Worm (Caenorhabditis elegans) whole organism, mixed stage, embryonic: Measurements from ENCODE around the gene osta-3.

ENCODE experiments used
- M03D4.4 ChIP-seq: sonication (generic microtip); optimal IDR thresholded peaks from 2 replicates; lab custom pipeline; 2017; ENCODE audit warnings: mild to moderate bottlenecking, missing genetic modification characterization, missing compliant biosample characterization
- bed-3 ChIP-seq: fragments of 200-800 bp; sonication (Bioruptor generic); optimal IDR thresholded peaks from 3 replicates; lab custom pipeline; 2018; ENCODE audit warnings: mild to moderate bottlenecking, missing genetic modification characterization, moderate library complexity, missing compliant biosample characterization
- blmp-1 ChIP-seq: fragments of 150-350 bp; optimal IDR thresholded peaks from 2 replicates; lab custom pipeline; 2014; ENCODE audit warnings: missing biosample characterization, missing genetic modification characterization
- ceh-43 ChIP-seq: fragments of 200-800 bp; sonication (Bioruptor generic); optimal IDR thresholded peaks from 2 replicates; lab custom pipeline; 2018; ENCODE audit warnings: mild to moderate bottlenecking, missing genetic modification characterization, moderate library complexity, missing compliant biosample characterization
- ceh-83 ChIP-seq: fragments of 200-800 bp; sonication (Bioruptor generic); optimal IDR thresholded peaks from 2 replicates; lab custom pipeline; 2018; ENCODE audit warnings: mild to moderate bottlenecking, missing genetic modification characterization, missing compliant biosample characterization
- ces-1 ChIP-seq: fragments of 150-350 bp; optimal IDR thresholded peaks from 2 replicates; lab custom pipeline; 2014; ENCODE audit warnings: missing biosample characterization, missing genetic modification reagents, missing genetic modification characterization
- drap-1 ChIP-seq: fragments of 200-800 bp; sonication (Bioruptor generic); optimal IDR thresholded peaks from 3 replicates; lab custom pipeline; 2018; ENCODE audit warnings: mild to moderate bottlenecking, missing genetic modification characterization, missing compliant biosample characterization
- elt-1 ChIP-seq: sonication (generic microtip); optimal IDR thresholded peaks from 2 replicates; lab custom pipeline; 2017; ENCODE audit warnings: missing genetic modification characterization, mild to moderate bottlenecking, missing compliant biosample characterization, antibody characterized with exemption, moderate library complexity, borderline replicate concordance; ENCODE audit not compliant: insufficient read depth
- elt-3 ChIP-seq: fragments of 150-350 bp; optimal IDR thresholded peaks from 2 replicates; lab custom pipeline; 2014; ENCODE audit warnings: missing biosample characterization, missing genetic modification characterization
- flh-1 ChIP-seq: fragments of 200-800 bp; sonication (Bioruptor generic); optimal IDR thresholded peaks from 2 replicates; lab custom pipeline; 2018; ENCODE audit warnings: mild to moderate bottlenecking, missing genetic modification characterization, moderate library complexity, missing compliant biosample characterization
- ham-2 ChIP-seq: fragments of 200-800 bp; sonication (Bioruptor generic); optimal IDR thresholded peaks from 2 replicates; lab custom pipeline; 2018; ENCODE audit warnings: mild to moderate bottlenecking, missing genetic modification characterization, missing compliant biosample characterization
- lin-13 ChIP-seq: fragments of 150-350 bp; optimal IDR thresholded peaks from 2 replicates; lab custom pipeline; 2014; ENCODE audit warnings: missing biosample characterization, missing genetic modification characterization
- lin-32 ChIP-seq: fragments of 200-800 bp; sonication (Bioruptor generic); optimal IDR thresholded peaks from 2 replicates; lab custom pipeline; 2018; ENCODE audit warnings: mild to moderate bottlenecking, missing genetic modification characterization, missing compliant biosample characterization
- lsy-2 ChIP-seq: fragments of 150-350 bp; optimal IDR thresholded peaks from 2 replicates; lab custom pipeline; 2014; ENCODE audit warnings: missing biosample characterization, missing genetic modification characterization
- mab-5 ChIP-seq: fragments of 150-350 bp; optimal IDR thresholded peaks from 2 replicates; lab custom pipeline; 2014; ENCODE audit warnings: missing biosample characterization, missing genetic modification characterization
- mep-1 ChIP-seq: fragments of 150-350 bp; optimal IDR thresholded peaks from 2 replicates; lab custom pipeline; 2017; ENCODE audit warnings: missing biosample characterization, missing genetic modification reagents, missing genetic modification characterization, inconsistent platforms
- mls-2 ChIP-seq: sonication (generic microtip); optimal IDR thresholded peaks from 2 replicates; lab custom pipeline; 2016; ENCODE audit warnings: mild to moderate bottlenecking, missing genetic modification characterization, moderate library complexity, missing compliant biosample characterization
- nhr-12 ChIP-seq: fragments of 150-350 bp; optimal IDR thresholded peaks from 2 replicates; lab custom pipeline; 2014; ENCODE audit warnings: missing biosample characterization, missing genetic modification characterization
- nhr-2 ChIP-seq: fragments of 150-350 bp; optimal IDR thresholded peaks from 2 replicates; lab custom pipeline; 2014; ENCODE audit warnings: missing biosample characterization, missing genetic modification characterization
- nhr-237 ChIP-seq: fragments of 150-350 bp; optimal IDR thresholded peaks from 2 replicates; lab custom pipeline; 2014; ENCODE audit warnings: missing biosample characterization, missing genetic modification characterization
- nhr-28 ChIP-seq: fragments of 150-350 bp; optimal IDR thresholded peaks from 2 replicates; lab custom pipeline; 2014; ENCODE audit warnings: missing biosample characterization, missing genetic modification characterization
- nhr-76 ChIP-seq: sonication (generic microtip); optimal IDR thresholded peaks from 2 replicates; lab custom pipeline; 2017; ENCODE audit warnings: missing biosample characterization, missing genetic modification characterization
- pha-4 ChIP-seq: fragments of 150-350 bp; optimal IDR thresholded peaks from 2 replicates; lab custom pipeline; 2018; ENCODE audit warnings: missing biosample characterization, missing genetic modification reagents, missing genetic modification characterization
- sem-2 ChIP-seq: fragments of 200-800 bp; sonication (Bioruptor generic); optimal IDR thresholded peaks from 2 replicates; lab custom pipeline; 2018; ENCODE audit warnings: mild to moderate bottlenecking, missing genetic modification characterization, missing compliant biosample characterization
- snpc-4 ChIP-seq: fragments of 150-350 bp; optimal IDR thresholded peaks from 2 replicates; lab custom pipeline; 2014; ENCODE audit warnings: missing biosample characterization, missing genetic modification characterization
- sptf-1 ChIP-seq: sonication (generic microtip); optimal IDR thresholded peaks from 2 replicates; lab custom pipeline; 2017; ENCODE audit warnings: mild to moderate bottlenecking, missing genetic modification characterization, moderate library complexity, missing compliant biosample characterization
- unc-120 ChIP-seq: sonication (generic microtip); optimal IDR thresholded peaks from 2 replicates; lab custom pipeline; 2017; ENCODE audit warnings: missing genetic modification characterization, missing compliant biosample characterization; ENCODE audit not compliant: poor library complexity, severe bottlenecking
- unc-39 ChIP-seq: fragments of 150-350 bp; optimal IDR thresholded peaks from 2 replicates; lab custom pipeline; 2014; ENCODE audit warnings: missing biosample characterization, missing genetic modification characterization
- unc-62 ChIP-seq: fragments of 150-350 bp; optimal IDR thresholded peaks from 2 replicates; lab custom pipeline; 2014; ENCODE audit warnings: missing biosample characterization, missing genetic modification reagents, missing genetic modification characterization
- zip-8 ChIP-seq: fragments of 150-350 bp; optimal IDR thresholded peaks from 2 replicates; lab custom pipeline; 2014; ENCODE audit warnings: missing biosample characterization, missing genetic modification characterization
- ztf-11 ChIP-seq: fragments of 150-350 bp; optimal IDR thresholded peaks from 2 replicates; lab custom pipeline; 2014; ENCODE audit warnings: missing biosample characterization, missing genetic modification characterization

The osta-3 gene

ce11 chrII:14851483-14851882 is 39.2 kb downstream of the osta-3 start, which contains the start of gene R05H10.1:
Gene R05H10.1, plus strand, starts transcription at chrII:14851816.
- no peak for TF ChIP-seq ces-1 (GFP tag; lab: Kevin White, UChicago)
- TF ChIP-seq unc-39 (tag; lab: Kevin White, UChicago): no peak
- no peak for TF ChIP-seq unc-120 (tag; lab: Kevin White, UChicago)
- no peak for TF ChIP-seq bed-3
- TF ChIP-seq sem-2 (GFP tag; lab: Kevin White, UChicago): no peak
- no peak for TF ChIP-seq flh-1
- TF ChIP-seq ztf-11 (tag; lab: Kevin White, UChicago): no peak
- no peak for TF ChIP-seq nhr-2 (tag; lab: Kevin White, UChicago)
- no peak for TF ChIP-seq M03D4.4
- TF ChIP-seq zip-8: no peak
- no peak for TF ChIP-seq pha-4 (tag; lab: Kevin White, UChicago)
- TF ChIP-seq unc-62 (GFP tag; lab: Kevin White, UChicago): no peak
- TF ChIP-seq mls-2 (tag; lab: Kevin White, UChicago): no peak
- TF ChIP-seq ceh-43 (GFP tag; lab: Kevin White, UChicago): no peak
- no peak for TF ChIP-seq nhr-12 (tag; lab: Kevin White, UChicago)
- TF ChIP-seq lin-32 (GFP tag; lab: Kevin White, UChicago): no peak

DNA sequence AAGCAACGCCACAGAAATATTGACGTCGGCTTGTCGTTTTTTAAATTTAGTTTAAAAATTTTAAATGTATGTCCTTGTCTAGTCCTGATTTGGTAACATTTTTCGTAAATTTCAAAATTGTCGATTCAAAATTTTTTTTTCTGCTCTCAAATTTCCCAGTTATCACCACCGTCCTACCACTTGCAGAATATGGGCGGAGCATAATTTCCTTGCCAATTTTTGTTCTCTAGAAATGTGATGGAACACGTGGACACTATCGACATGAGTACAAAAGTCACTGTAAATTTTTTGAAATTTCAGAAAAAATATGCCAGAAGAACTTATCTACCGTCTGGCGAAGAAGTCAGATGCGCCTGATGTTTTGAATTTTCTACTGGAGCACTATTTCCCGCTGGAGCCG is 42.9 kb downstream of the osta-3 start, which contains the start of gene R05H10.7:
TSS of gene R05H10.7 (plus strand) at position 301 of the 400 bp plus-strand sequence.
- TF ChIP-seq ces-1 (GFP tag; lab: Kevin White, UChicago) (no peak), mep-1 (tag; lab: Kevin White, UChicago) (no peak), ceh-83 (GFP tag; lab: Kevin White, UChicago) (no peak), unc-120 (tag; lab: Kevin White, UChicago) (no peak), elt-3 (tag; lab: Kevin White, UChicago) (no peak), zip-8 (no peak), snpc-4 (no peak), drap-1 (no peak)

- TF ChIP-seq elt-1 (tag; lab: Kevin White, UChicago) (no peak), blmp-1 (tag; lab: Kevin White, UChicago) (no peak), bed-3 (no peak), nhr-12 (tag; lab: Kevin White, UChicago) (no peak), ztf-11 (tag; lab: Kevin White, UChicago) (no peak), nhr-28 (no peak), unc-120 (tag; lab: Kevin White, UChicago) (no peak), unc-62 (GFP tag; lab: Kevin White, UChicago) (no peak), mep-1 (tag; lab: Kevin White, UChicago) (peak; percentile 9), lin-32 (GFP tag; lab: Kevin White, UChicago) (no peak), sptf-1 (tag; lab: Kevin White, UChicago) (peak; percentile 26), elt-3 (tag; lab: Kevin White, UChicago) (no peak), ces-1 (GFP tag; lab: Kevin White, UChicago) (peak; percentile 33), nhr-76 (tag; lab: Kevin White, UChicago) (no peak), sem-2 (GFP tag; lab: Kevin White, UChicago) (no peak), flh-1 (no peak), ham-2 (GFP tag; lab: Kevin White, UChicago) (no peak), lsy-2 (tag; lab: Kevin White, UChicago) (no peak), nhr-2 (tag; lab: Kevin White, UChicago) (no peak), ceh-83 (GFP tag; lab: Kevin White, UChicago) (no peak), mab-5 (no peak), unc-39 (tag; lab: Kevin White, UChicago) (no peak), lin-13 (tag; lab: Kevin White, UChicago) (no peak), zip-8 (no peak), nhr-237 (tag; lab: Kevin White, UChicago) (no peak), mls-2 (tag; lab: Kevin White, UChicago) (no peak)
These were observed 44.6 kb downstream of the osta-3 start, which contains the start of gene rbm-28 for ce11 chrII:14856922-14857321. Gene rbm-28, plus strand, starts transcription at chrII:14857259.
